Fruit fly (Drosophila melanogaster) whole organism, embryonic: ENCODE results near the gene Nup107.

Experiments used
- Asciz ChIP-seq: fragments of 200-800 bp; sonication (Bioruptor generic); optimal IDR thresholded peaks from 2 replicates; lab custom pipeline; 2017; ENCODE audit warnings: missing biosample characterization, mild to moderate bottlenecking, missing genetic modification characterization, missing genetic modification reagents
- CG10543 ChIP-seq: fragments of 200-800 bp; sonication (Bioruptor generic); optimal IDR thresholded peaks from 3 replicates; lab custom pipeline; 2017; ENCODE audit warnings: missing biosample characterization, mild to moderate bottlenecking, missing genetic modification characterization, moderate library complexity
- CG11093 ChIP-seq: fragments of 200-800 bp; sonication (Bioruptor generic); IDR thresholded peaks from 3 replicates; pipeline ENCODE4 v1.3.6; 2022; ENCODE audit warnings: missing biosample characterization, missing genetic modification characterization
- CG12769 ChIP-seq: fragments of 200-800 bp; sonication (Bioruptor generic); optimal IDR thresholded peaks from 2 replicates; lab custom pipeline; 2019; ENCODE audit warnings: missing biosample characterization, mild to moderate bottlenecking, missing genetic modification characterization, moderate library complexity
- CG14050 ChIP-seq: fragments of 200-800 bp; sonication (Bioruptor generic); IDR thresholded peaks from 3 replicates; pipeline ENCODE4 v1.3.6; 2022; ENCODE audit warnings: missing biosample characterization, missing genetic modification characterization
- CG18011 ChIP-seq: fragments of 200-800 bp; sonication (Bioruptor generic); optimal IDR thresholded peaks from 2 replicates; lab custom pipeline; 2017; ENCODE audit warnings: missing biosample characterization, missing genetic modification characterization, mild to moderate bottlenecking, moderate library complexity, missing genotype
- CG18599 ChIP-seq: fragments of 200-800 bp; sonication (Bioruptor generic); optimal IDR thresholded peaks from 3 replicates; lab custom pipeline; 2017; ENCODE audit warnings: missing biosample characterization, missing genetic modification characterization, mild to moderate bottlenecking, moderate library complexity, missing genetic modification reagents
- CG2120 ChIP-seq: fragments of 200-800 bp; sonication (Bioruptor generic); optimal IDR thresholded peaks from 3 replicates; lab custom pipeline; 2016; ENCODE audit warnings: missing biosample characterization, missing genetic modification characterization
- CG3838 ChIP-seq: fragments of 200-800 bp; sonication (Bioruptor generic); optimal IDR thresholded peaks from 3 replicates; lab custom pipeline; 2016; ENCODE audit warnings: missing biosample characterization, missing genetic modification characterization
- CG4730 ChIP-seq: fragments of 200-800 bp; sonication (Bioruptor generic); IDR thresholded peaks from 2 replicates; pipeline ENCODE4 v1.3.6; 2022; ENCODE audit warnings: missing biosample characterization, missing genetic modification characterization
- CG4854 ChIP-seq: fragments of 200-800 bp; sonication (Bioruptor generic); optimal IDR thresholded peaks from 2 replicates; lab custom pipeline; 2016; ENCODE audit warnings: missing biosample characterization, missing genetic modification characterization, inconsistent platforms
- CG6765 ChIP-seq: fragments of 200-800 bp; sonication (Bioruptor generic); optimal IDR thresholded peaks from 3 replicates; lab custom pipeline; 2017; ENCODE audit warnings: missing biosample characterization, mild to moderate bottlenecking, missing genetic modification characterization
- CG8944 ChIP-seq: fragments of 200-800 bp; sonication (Bioruptor generic); optimal IDR thresholded peaks from 3 replicates; lab custom pipeline; 2016; ENCODE audit warnings: missing biosample characterization, missing genetic modification characterization
- CG9437 ChIP-seq: fragments of 200-800 bp; sonication (Bioruptor generic); optimal IDR thresholded peaks from 2 replicates; lab custom pipeline; 2018; ENCODE audit warnings: missing biosample characterization, mild to moderate bottlenecking, missing genetic modification characterization
- CG9609 ChIP-seq: fragments of 200-800 bp; sonication (Bioruptor generic); optimal IDR thresholded peaks from 3 replicates; lab custom pipeline; 2016; ENCODE audit warnings: missing biosample characterization, missing genetic modification characterization
- CG9797 ChIP-seq: fragments of 200-800 bp; sonication (Bioruptor generic); optimal IDR thresholded peaks from 3 replicates; lab custom pipeline; 2018; ENCODE audit warnings: missing biosample characterization, mild to moderate bottlenecking, missing genetic modification characterization
- CkIIα-i1 ChIP-seq: fragments of 200-800 bp; sonication (Bioruptor generic); IDR thresholded peaks from 2 replicates; pipeline ENCODE4 v1.3.6; 2022; ENCODE audit warnings: missing biosample characterization, missing genetic modification characterization
- HmgD ChIP-seq: fragments of 200-800 bp; sonication (Bioruptor generic); optimal IDR thresholded peaks from 3 replicates; lab custom pipeline; 2016; ENCODE audit warnings: missing biosample characterization, missing genetic modification characterization
- MTF-1 ChIP-seq: fragments of 200-800 bp; sonication (Bioruptor generic); optimal IDR thresholded peaks from 2 replicates; lab custom pipeline; 2018; ENCODE audit warnings: missing biosample characterization, mild to moderate bottlenecking, missing genetic modification characterization, borderline replicate concordance
- Med ChIP-seq: fragments of 200-800 bp; sonication (Bioruptor generic); peaks from one replicate; lab custom pipeline; 2016; ENCODE audit warnings: missing biosample characterization, missing genetic modification characterization, mild to moderate bottlenecking, inconsistent platforms, moderate library complexity
- Nf-YA ChIP-seq: fragments of 200-800 bp; sonication (Bioruptor generic); IDR thresholded peaks from 2 replicates; pipeline ENCODE4 v1.3.6; 2022; ENCODE audit warnings: missing biosample characterization, missing genetic modification characterization
- Optix ChIP-seq: fragments of 200-800 bp; sonication (Bioruptor generic); IDR thresholded peaks from 3 replicates; pipeline ENCODE4 v1.3.6; 2022; ENCODE audit warnings: missing biosample characterization, missing genetic modification characterization
- Pdp1 ChIP-seq, 2 experiments: fragments of 200-800 bp; sonication (Bioruptor generic); optimal IDR thresholded peaks; 3 replicates each; lab custom pipeline; 2016; ENCODE audit warnings: missing biosample characterization in 2 of 2, missing genetic modification characterization in 2 of 2, mild to moderate bottlenecking in 1 of 2, moderate library complexity in 1 of 2
- Poxn ChIP-seq: fragments of 200-800 bp; sonication (Bioruptor generic); IDR thresholded peaks from 2 replicates; pipeline ENCODE4 v1.3.6; 2022; ENCODE audit warnings: missing biosample characterization, missing genetic modification characterization
- Taf1 ChIP-seq: fragments of 200-800 bp; sonication (Bioruptor generic); IDR thresholded peaks from 2 replicates; pipeline ENCODE4 v1.3.6; 2022; ENCODE audit warnings: missing biosample characterization, missing genetic modification characterization
- Trl ChIP-seq, 3 experiments: fragments of >200 bp in 2 of 3; fragments of 200-800 bp in 1 of 3; sonication (Bioruptor generic) in 1 of 3; optimal IDR thresholded peaks; 2 replicates in 1 of 3; 3 replicates in 2 of 3; lab custom pipeline; 2016 to 2017; ENCODE audit warnings: missing biosample characterization in 1 of 3, missing genetic modification characterization in 1 of 3
- amos ChIP-seq: fragments of 200-800 bp; sonication (Bioruptor generic); IDR thresholded peaks from 2 replicates; pipeline ENCODE4 v1.3.6; 2022; ENCODE audit warnings: missing biosample characterization, missing genetic modification characterization; ENCODE audit not compliant: partially characterized antibody
- aop ChIP-seq: fragments of 200-800 bp; sonication (Bioruptor generic); IDR thresholded peaks from 2 replicates; pipeline ENCODE4 v1.3.6; 2022; ENCODE audit warnings: missing biosample characterization, missing genetic modification characterization
- cg ChIP-seq: fragments of 200-800 bp; sonication (Bioruptor generic); optimal IDR thresholded peaks from 3 replicates; lab custom pipeline; 2019; ENCODE audit warnings: missing biosample characterization, mild to moderate bottlenecking, missing genetic modification characterization, moderate library complexity
- chif ChIP-seq, 2 experiments: fragments of 200-800 bp; sonication (Bioruptor generic); optimal IDR thresholded peaks; 3 replicates each; lab custom pipeline; 2016; ENCODE audit warnings: missing biosample characterization in 2 of 2, missing genetic modification characterization in 2 of 2
- da ChIP-seq: fragments of 200-800 bp; sonication (Bioruptor generic); optimal IDR thresholded peaks from 2 replicates; lab custom pipeline; 2016; ENCODE audit warnings: missing biosample characterization, missing genetic modification characterization
- esg ChIP-seq: fragments of 200-800 bp; sonication (Bioruptor generic); conservative IDR thresholded peaks from 2 replicates; pipeline ENCODE4 v1.3.6; 2022; ENCODE audit warnings: missing biosample characterization, missing genetic modification characterization
- gfzf ChIP-seq: fragments of 200-800 bp; sonication (Bioruptor generic); optimal IDR thresholded peaks from 2 replicates; lab custom pipeline; 2016; ENCODE audit warnings: missing biosample characterization, mild to moderate bottlenecking, missing genetic modification characterization, moderate library complexity
- grn ChIP-seq: fragments of 200-800 bp; sonication (Bioruptor generic); optimal IDR thresholded peaks from 3 replicates; lab custom pipeline; 2017; ENCODE audit warnings: missing biosample characterization, missing genetic modification characterization
- mirr ChIP-seq: fragments of 200-800 bp; sonication (Bioruptor generic); optimal IDR thresholded peaks from 3 replicates; lab custom pipeline; 2018; ENCODE audit warnings: missing biosample characterization, mild to moderate bottlenecking, missing genetic modification characterization
- pan ChIP-seq, 4 experiments: fragments of >200 bp in 3 of 4; fragments of 200-800 bp in 1 of 4; sonication (Bioruptor generic) in 1 of 4; optimal IDR thresholded peaks in 3 of 4; IDR thresholded peaks in 1 of 4; 2 replicates each; pipeline versions ENCODE4 v1.3.6 to Lab custom; 2017 to 2022; ENCODE audit warnings: missing biosample characterization in 2 of 4, missing genetic modification characterization in 2 of 4, mixed read lengths in 1 of 4
- phol ChIP-seq: fragments of 200-800 bp; sonication (Bioruptor generic); optimal IDR thresholded peaks from 3 replicates; lab custom pipeline; 2018; ENCODE audit warnings: missing biosample characterization, mild to moderate bottlenecking, missing genetic modification characterization, moderate library complexity
- prd ChIP-seq, 3 experiments: fragments of >200 bp in 2 of 3; fragments of 200-800 bp in 1 of 3; sonication (Bioruptor generic) in 1 of 3; optimal IDR thresholded peaks in 2 of 3; IDR thresholded peaks in 1 of 3; 2 replicates in 2 of 3; 3 replicates in 1 of 3; pipeline versions ENCODE4 v1.3.6 to Lab custom; 2017 to 2022; ENCODE audit warnings: missing biosample characterization in 1 of 3, missing genetic modification characterization in 1 of 3
- sd ChIP-seq: fragments of 200-800 bp; sonication (Bioruptor generic); optimal IDR thresholded peaks from 3 replicates; lab custom pipeline; 2018; ENCODE audit warnings: missing biosample characterization, mild to moderate bottlenecking, missing genetic modification characterization, moderate library complexity
- sens ChIP-seq: fragments of 200-800 bp; sonication (Bioruptor generic); peaks from one replicate; lab custom pipeline; 2016; ENCODE audit warnings: missing biosample characterization, missing genetic modification characterization
- sna ChIP-seq: fragments of 200-800 bp; sonication (Bioruptor generic); IDR thresholded peaks from 2 replicates; pipeline ENCODE4 v1.3.6; 2022; ENCODE audit warnings: missing biosample characterization, missing genetic modification characterization; ENCODE audit not compliant: partially characterized antibody
- tap ChIP-seq: fragments of 200-800 bp; optimal IDR thresholded peaks from 3 replicates; lab custom pipeline; 2019; ENCODE audit warnings: missing biosample characterization, mild to moderate bottlenecking, missing genetic modification characterization, moderate library complexity
- tio ChIP-seq: fragments of 200-800 bp; sonication (Bioruptor generic); optimal IDR thresholded peaks from 2 replicates; lab custom pipeline; 2017; ENCODE audit warnings: missing biosample characterization, missing genetic modification characterization, inconsistent platforms
- twi ChIP-seq: fragments of 200-800 bp; optimal IDR thresholded peaks from 2 replicates; lab custom pipeline; 2019; ENCODE audit warnings: missing biosample characterization, mild to moderate bottlenecking, missing genetic modification characterization, moderate library complexity
- zfh2 ChIP-seq: fragments of 200-800 bp; sonication (Bioruptor generic); optimal IDR thresholded peaks from 2 replicates; lab custom pipeline; 2016; ENCODE audit warnings: missing biosample characterization, missing genetic modification characterization

The Nup107 gene

DNA sequence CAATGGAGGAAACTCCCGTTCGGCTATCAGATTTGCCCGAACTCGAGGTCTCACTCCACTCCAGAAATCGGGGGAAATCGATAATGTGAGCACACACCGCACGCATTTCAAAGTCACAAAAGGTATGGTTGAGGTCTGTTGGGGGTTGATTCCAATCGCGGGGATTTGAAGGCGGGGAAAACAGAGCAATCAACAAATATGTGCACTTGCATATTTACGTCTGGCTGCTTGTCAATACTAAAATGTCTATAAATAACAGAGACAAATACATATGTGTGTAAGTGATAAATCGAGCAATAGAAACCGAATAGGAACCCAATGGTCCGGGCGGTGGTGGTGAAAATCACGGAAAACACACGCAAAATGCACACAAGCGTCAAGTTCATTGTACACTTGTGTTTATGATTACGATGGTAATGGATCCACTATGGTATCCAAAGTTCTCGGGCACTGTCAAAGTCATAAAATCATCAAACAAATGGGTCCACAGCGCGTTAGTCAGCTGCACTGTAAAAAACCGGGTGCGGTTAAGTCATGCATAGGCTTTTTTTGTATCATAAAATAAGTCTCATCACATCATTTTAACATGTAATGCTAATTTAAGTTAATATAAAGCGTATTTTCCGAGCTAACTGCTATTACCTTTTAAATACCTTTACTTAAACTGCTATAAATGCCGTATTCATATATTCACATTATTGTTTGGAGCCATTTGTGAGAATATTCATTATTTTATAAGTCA, 16.2 kb upstream of the Nup107 start (continued):
- TF ChIP-seq prd (optimal IDR thresholded peaks at IDR 0.05; lab: Kevin White, UChicago) (no peak), prd (GFP tag; IDR thresholded peaks at IDR 0.05; lab: Robert Waterston, UW) (peak; percentile 66)

dm6 chr2L:10750915-10751612, 15.2 kb upstream of the Nup107 start:
- TF ChIP-seq Optix (no peak), grn (no peak), CG4854 (GFP tag; lab: Kevin White, UChicago) (no peak), CG11093 (GFP tag; lab: Robert Waterston, UW) (no peak), tio (no peak), MTF-1 (GFP tag; lab: Kevin White, UChicago) (no peak), Pdp1 (GFP tag; optimal IDR thresholded peaks at IDR 0.05; lab: Kevin White, UChicago) (peak in 1 of 2 experiments; percentile 92), sens (GFP tag; lab: Kevin White, UChicago) (peak; percentile 45), CkIIα-i1 (no peak), CG9437 (GFP tag; lab: Kevin White, UChicago) (no peak), sd (tag; lab: Kevin White, UChicago) (peak; percentile 11), Trl (optimal IDR thresholded peaks at IDR 0.05; lab: Kevin White, UChicago) (no peak), Trl (GFP tag; optimal IDR thresholded peaks at IDR 0.05; lab: Kevin White, UChicago) (no peak), aop (GFP tag; lab: Robert Waterston, UW) (no peak), phol (tag; lab: Kevin White, UChicago) (no peak), sna (GFP tag; lab: Robert Waterston, UW) (no peak), CG2120 (GFP tag; lab: Kevin White, UChicago) (no peak), CG6765 (GFP tag; lab: Kevin White, UChicago) (no peak), HmgD (GFP tag; lab: Kevin White, UChicago) (no peak), esg (GFP tag; lab: Robert Waterston, UW) (no peak), Taf1 (GFP tag; lab: Robert Waterston, UW) (no peak), CG18599 (no peak), CG12769 (peak; percentile 45), mirr (GFP tag; lab: Kevin White, UChicago) (peak; percentile 6), twi (tag; lab: Kevin White, UChicago) (no peak), Poxn (GFP tag; lab: Robert Waterston, UW) (no peak), Med (peak; percentile 41), cg (GFP tag; lab: Kevin White, UChicago) (no peak), tap (no peak), CG9797 (GFP tag; lab: Kevin White, UChicago) (no peak), Asciz (no peak), da (GFP tag; lab: Kevin White, UChicago) (no peak), pan (optimal IDR thresholded peaks at IDR 0.05; lab: Kevin White, UChicago) (no peak), pan (GFP tag; optimal IDR thresholded peaks at IDR 0.05 in 1 of 2, IDR thresholded peaks at IDR 0.05 in 1 of 2) (peak in 1 of 2 experiments; percentile 7), zfh2 (GFP tag; lab: Kevin White, UChicago) (no peak), CG18011 (no peak), CG3838 (GFP tag; lab: Kevin White, UChicago) (no peak), CG10543 (GFP tag; lab: Kevin White, UChicago) (peak; percentile 2), chif (GFP tag; optimal IDR thresholded peaks at IDR 0.05; lab: Kevin White, UChicago) (peak in 1 of 2 experiments; percentile 13), gfzf (GFP tag; lab: Kevin White, UChicago) (no peak), Nf-YA (GFP tag; lab: Robert Waterston, UW) (no peak), amos (GFP tag; lab: Robert Waterston, UW) (no peak), CG8944 (GFP tag; lab: Kevin White, UChicago) (no peak), CG4730 (GFP tag; lab: Robert Waterston, UW) (no peak), CG14050 (no peak), CG9609 (GFP tag; lab: Kevin White, UChicago) (no peak)
